Fruit fly (Drosophila melanogaster): ENCODE measurements around the gene Drsl6.

The Drsl6 gene

DNA sequence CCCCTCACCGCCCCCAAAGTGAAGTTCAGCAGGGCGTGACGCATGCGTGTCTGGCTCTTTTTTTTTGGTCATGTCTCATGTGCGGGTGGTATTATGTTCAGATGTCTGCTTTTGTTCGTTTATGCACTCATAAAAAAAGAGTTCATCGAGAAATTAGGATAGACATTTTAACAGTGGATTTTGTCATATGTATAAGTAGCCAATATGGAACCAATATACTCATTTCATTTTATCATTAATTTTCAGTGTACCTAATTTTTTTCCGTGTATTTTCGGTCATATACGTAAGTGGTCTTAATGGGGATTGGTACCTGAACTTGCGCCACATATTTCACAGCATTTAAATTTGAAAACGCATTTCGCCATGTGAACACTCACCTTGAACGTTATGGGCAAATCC lies 35.9 kb downstream of the Drsl6 start (continued):
- peak; percentile 51 for TF ChIP-seq grau (tag; optimal IDR thresholded peaks at IDR 0.05)
- TF ChIP-seq CG9609 (GFP tag; optimal IDR thresholded peaks at IDR 0.05), result no peak
- peak; percentile 8 for TF ChIP-seq HmgZ (tag; optimal IDR thresholded peaks at IDR 0.05)
- TF ChIP-seq CG15011 (GFP tag; optimal IDR thresholded peaks at IDR 0.05), result no peak
- TF ChIP-seq CG34224 (GFP tag; IDR thresholded peaks at IDR 0.05; ENCODE audit: partially characterized antibody), result no peak
- TF ChIP-seq CG11247 (GFP tag; IDR thresholded peaks at IDR 0.05), result no peak
- TF ChIP-seq CG12071 (GFP tag; optimal IDR thresholded peaks at IDR 0.05), result peak; percentile 65
- peak; percentile 60 for TF ChIP-seq CG14710 (tag; optimal IDR thresholded peaks at IDR 0.05)
- TF ChIP-seq CG11695 (GFP tag; IDR thresholded peaks at IDR 0.05), result no peak
- TF ChIP-seq Aef1 (GFP tag; IDR thresholded peaks at IDR 0.05), result peak; percentile 62
- TF ChIP-seq chm (GFP tag; IDR thresholded peaks at IDR 0.05), result peak; percentile 75; the same call in 1 of the 2 replicates
- TF ChIP-seq CG9727 (GFP tag; optimal IDR thresholded peaks at IDR 0.05), result peak; percentile 43
- peak; percentile 28; the same call in 1 of the 2 replicates for TF ChIP-seq dati (GFP tag; IDR thresholded peaks at IDR 0.05)
- peak; percentile 82 for TF ChIP-seq Ptx1 (GFP tag; IDR thresholded peaks at IDR 0.05)
- peak; percentile 33 for TF ChIP-seq Chrac-16 (GFP tag; optimal IDR thresholded peaks at IDR 0.05)
- no peak for TF ChIP-seq CG17186 (GFP tag; optimal IDR thresholded peaks at IDR 0.05)
- peak; percentile 58 for TF ChIP-seq pnt (GFP tag; optimal IDR thresholded peaks at IDR 0.05)
- TF ChIP-seq scrt (GFP tag; optimal IDR thresholded peaks at IDR 0.05), result peak; percentile 23
- TF ChIP-seq Ets65A (GFP tag), result peak; percentile 60
- no peak for TF ChIP-seq Abd-B (GFP tag; optimal IDR thresholded peaks at IDR 0.05)
- peak; percentile 30; the same call in 1 of the 2 replicates for TF ChIP-seq onecut (GFP tag; IDR thresholded peaks at IDR 0.05)
- no peak for TF ChIP-seq CG2202 (tag; optimal IDR thresholded peaks at IDR 0.05)
- TF ChIP-seq crp (GFP tag; optimal IDR thresholded peaks at IDR 0.05), result no peak
- TF ChIP-seq Neu2 (GFP tag; optimal IDR thresholded peaks at IDR 0.05; ENCODE audit: borderline replicate concordance), result no peak
- no peak for TF ChIP-seq dimm (GFP tag; IDR thresholded peaks at IDR 0.05)
- no peak for TF ChIP-seq Nf-YC (tag; optimal IDR thresholded peaks at IDR 0.05)
- peak; percentile 35 for TF ChIP-seq CG13624 (GFP tag; optimal IDR thresholded peaks at IDR 0.05)
- no peak for TF ChIP-seq Lhr (GFP tag; optimal IDR thresholded peaks at IDR 0.05)
- TF ChIP-seq CG17829 (tag; optimal IDR thresholded peaks at IDR 0.05), result peak; percentile 41
- peak; percentile 29 for TF ChIP-seq CG7786 (GFP tag; optimal IDR thresholded peaks at IDR 0.05)
- TF ChIP-seq sug (tag; optimal IDR thresholded peaks at IDR 0.05), result no peak
- TF ChIP-seq HmgD (GFP tag; optimal IDR thresholded peaks at IDR 0.05), result no peak
- no peak for TF ChIP-seq vnd (GFP tag; IDR thresholded peaks at IDR 0.05; ENCODE audit: partially characterized antibody)
- TF ChIP-seq ro (GFP tag; IDR thresholded peaks at IDR 0.05), result peak; percentile 45; the same call in 1 of the 2 replicates
- TF ChIP-seq fd3F (GFP tag; optimal IDR thresholded peaks at IDR 0.05), result peak; percentile 23
- TF ChIP-seq CTCF (GFP tag; optimal IDR thresholded peaks at IDR 0.05), result no peak
- 0 out of 3 replicates have a peak, but pooled peaks have one; percentile 33 for TF ChIP-seq CG2889 (GFP tag; IDR thresholded peaks at IDR 0.05)
- TF ChIP-seq psq (GFP tag; optimal IDR thresholded peaks at IDR 0.05), result no peak
- no peak for TF ChIP-seq jigr1 (GFP tag; IDR thresholded peaks at IDR 0.05)
- TF ChIP-seq CG2120 (GFP tag; optimal IDR thresholded peaks at IDR 0.05), result no peak
- no peak for TF ChIP-seq bowl (GFP tag; IDR thresholded peaks at IDR 0.05)
- TF ChIP-seq ind (GFP tag; optimal IDR thresholded peaks at IDR 0.05), result peak; percentile 69
- TF ChIP-seq Dek (tag; optimal IDR thresholded peaks at IDR 0.05), result peak; percentile 40
- TF ChIP-seq CG10959 (GFP tag; IDR thresholded peaks at IDR 0.05), result 0 out of 2 replicates have a peak, but pooled peaks have one; percentile 38
- TF ChIP-seq CG1647 (GFP tag; optimal IDR thresholded peaks at IDR 0.05), result peak; percentile 6
- no peak for TF ChIP-seq rib (GFP tag; IDR thresholded peaks at IDR 0.05)
- peak; percentile 41 for TF ChIP-seq CG3407 (GFP tag; optimal IDR thresholded peaks at IDR 0.05)
- no peak for TF ChIP-seq CG4854 (GFP tag; optimal IDR thresholded peaks at IDR 0.05)
- no peak for TF ChIP-seq CG30020 (tag; optimal IDR thresholded peaks at IDR 0.05)
- TF ChIP-seq row (GFP tag; IDR thresholded peaks at IDR 0.05), result peak; percentile 73
- TF ChIP-seq CG10565 (GFP tag; optimal IDR thresholded peaks at IDR 0.05), result no peak
- TF ChIP-seq lmd (GFP tag; IDR thresholded peaks at IDR 0.05), result peak; percentile 60

Measured in whole organism, embryonic.